Worm (Caenorhabditis elegans): Measurements from ENCODE around the gene srh-78.

srh-78 gene

DNA sequence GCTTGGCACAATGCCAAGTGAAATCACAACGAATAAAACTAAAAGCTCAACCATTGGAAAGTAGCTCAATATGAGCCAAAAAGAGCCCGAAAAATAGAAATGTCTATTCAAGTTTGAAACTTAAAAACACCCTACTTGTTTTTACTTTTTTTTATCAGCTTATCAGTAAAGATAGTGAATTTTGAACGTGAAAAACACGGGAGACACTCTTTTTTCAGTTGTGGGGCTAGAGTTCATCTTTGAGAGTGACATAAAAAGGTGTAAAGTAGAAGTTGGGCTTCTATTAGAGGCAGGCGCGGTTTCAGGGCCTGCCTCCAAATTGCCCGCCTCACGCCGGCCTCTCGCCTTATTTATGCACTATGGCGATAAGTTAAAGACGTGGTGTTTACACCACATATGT, 34.7 kb downstream of the srh-78 start, which contains the start of gene oac-39:
oac-39 (minus strand) TSS at position 101 of the 400 bp plus-strand sequence.
- TF ChIP-seq tra-4 (tag; optimal IDR thresholded peaks at IDR 0.05) (no peak), pes-1 (GFP tag; IDR thresholded peaks at IDR 0.05) (no peak), hmg-4 (GFP tag; optimal IDR thresholded peaks at IDR 0.05) (no peak), flt-1 (GFP tag; IDR thresholded peaks at IDR 0.05) (no peak), B0310.2 (tag; optimal IDR thresholded peaks at IDR 0.05) (no peak), hmbx-1 (tag; optimal IDR thresholded peaks at IDR 0.05) (no peak), scrt-1 (GFP tag; IDR thresholded peaks at IDR 0.05) (no peak), sea-1 (GFP tag; conservative IDR thresholded peaks at IDR 0.05) (no peak), ceh-36 (tag; optimal IDR thresholded peaks at IDR 0.05) (no peak), F13C5.2 (tag; optimal IDR thresholded peaks at IDR 0.05) (no peak), hnd-1 (tag; optimal IDR thresholded peaks at IDR 0.05) (no peak), tbx-37 (GFP tag; conservative IDR thresholded peaks at IDR 0.05) (no peak), tbx-11 (GFP tag; IDR thresholded peaks at IDR 0.05) (no peak), ets-7 (tag; optimal IDR thresholded peaks at IDR 0.05) (no peak), ama-1 (optimal IDR thresholded peaks at IDR 0.05) (no peak)

DNA sequence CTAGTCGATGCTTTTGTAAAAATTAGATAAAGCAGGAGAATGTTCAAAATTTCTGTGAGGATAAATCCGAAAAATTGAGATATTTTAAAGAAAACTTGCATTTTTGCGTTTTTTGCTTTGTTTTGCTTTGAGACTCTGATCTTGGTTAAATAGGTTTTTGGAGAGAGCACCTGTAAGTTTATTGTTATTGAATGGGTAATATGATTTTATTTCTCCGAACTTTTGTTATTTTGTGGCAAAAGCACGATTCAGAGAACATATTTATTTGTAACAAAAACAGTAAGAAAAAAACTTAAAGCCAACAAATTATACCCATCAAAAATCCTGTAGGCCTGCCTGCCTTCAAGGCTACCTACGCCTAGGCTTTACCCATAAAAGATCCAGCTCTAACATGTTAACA, 37.6 kb downstream of the srh-78 start, which contains the start of gene str-121:
str-121 (minus strand) TSS at position 101 of the 400 bp plus-strand sequence.
- TF ChIP-seq tbx-37 (GFP tag; conservative IDR thresholded peaks at IDR 0.05) (no peak), pes-1 (GFP tag; IDR thresholded peaks at IDR 0.05) (no peak), F13C5.2 (tag; optimal IDR thresholded peaks at IDR 0.05) (no peak), tbx-11 (GFP tag; IDR thresholded peaks at IDR 0.05) (no peak), ceh-36 (tag; optimal IDR thresholded peaks at IDR 0.05) (no peak), hnd-1 (tag; optimal IDR thresholded peaks at IDR 0.05) (no peak), ets-7 (tag; optimal IDR thresholded peaks at IDR 0.05) (no peak), aly-1 (tag; optimal IDR thresholded peaks at IDR 0.05) (no peak), hmbx-1 (tag; optimal IDR thresholded peaks at IDR 0.05) (no peak), tra-4 (tag; optimal IDR thresholded peaks at IDR 0.05) (no peak), hmg-4 (GFP tag; optimal IDR thresholded peaks at IDR 0.05) (no peak), flt-1 (GFP tag; IDR thresholded peaks at IDR 0.05) (no peak), scrt-1 (GFP tag; IDR thresholded peaks at IDR 0.05) (no peak), ama-1 (optimal IDR thresholded peaks at IDR 0.05) (no peak), sea-1 (GFP tag; conservative IDR thresholded peaks at IDR 0.05) (no peak), ceh-13 (GFP tag; optimal IDR thresholded peaks at IDR 0.05) (no peak), B0310.2 (tag; optimal IDR thresholded peaks at IDR 0.05) (no peak)

DNA sequence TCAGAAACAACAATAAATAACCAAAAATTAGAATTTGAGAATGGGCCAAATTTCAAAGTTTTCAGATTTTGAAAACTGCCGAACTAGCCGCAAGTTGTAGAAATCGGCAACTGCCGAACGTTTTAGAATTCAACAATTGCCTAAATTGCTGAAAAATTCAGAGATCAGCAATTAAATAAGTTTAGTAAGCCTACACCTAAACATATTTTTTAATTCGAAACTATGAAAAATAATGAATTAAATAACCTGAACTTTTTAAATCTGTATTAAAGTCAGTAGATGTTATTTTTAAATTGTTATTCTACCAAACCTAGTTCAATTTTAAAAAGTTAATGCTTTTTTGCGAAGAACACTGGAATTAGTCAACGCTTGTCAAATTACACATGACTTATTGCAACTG, 41.8 kb downstream of the srh-78 start, which contains the start of gene nhr-204:
nhr-204 (minus strand) TSS at position 101 of the 400 bp plus-strand sequence.
- no peak for TF ChIP-seq ets-7 (tag; optimal IDR thresholded peaks at IDR 0.05)
- TF ChIP-seq sea-1 (GFP tag; conservative IDR thresholded peaks at IDR 0.05): no peak
- no peak for TF ChIP-seq ama-1 (optimal IDR thresholded peaks at IDR 0.05)
- TF ChIP-seq F13C5.2 (tag; optimal IDR thresholded peaks at IDR 0.05): no peak
- no peak for TF ChIP-seq hmbx-1 (tag; optimal IDR thresholded peaks at IDR 0.05)

DNA sequence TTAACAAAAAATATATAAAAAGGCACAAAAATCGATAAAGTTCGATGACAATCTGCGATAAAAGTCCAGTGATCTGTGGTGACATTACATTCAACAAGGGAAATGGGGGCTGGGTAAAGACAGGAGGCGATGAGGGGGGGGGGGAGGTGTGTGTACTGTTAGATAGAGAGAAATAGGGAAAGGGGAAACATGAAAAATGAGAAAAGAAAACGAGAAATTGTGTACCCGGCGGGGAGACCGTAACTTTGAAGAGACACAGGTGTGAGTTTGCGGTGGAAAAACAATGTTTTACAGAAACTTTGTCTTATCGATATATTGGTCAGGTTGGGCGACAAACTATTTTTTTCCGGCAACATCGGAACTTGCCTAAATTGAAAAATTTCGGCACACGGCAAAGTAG, 43.4 kb downstream of the srh-78 start:
- TF ChIP-seq scrt-1 (GFP tag; IDR thresholded peaks at IDR 0.05): no peak
- TF ChIP-seq tbx-11 (GFP tag; IDR thresholded peaks at IDR 0.05): 0 out of 2 replicates have a peak, but pooled peaks have one; percentile 28

DNA sequence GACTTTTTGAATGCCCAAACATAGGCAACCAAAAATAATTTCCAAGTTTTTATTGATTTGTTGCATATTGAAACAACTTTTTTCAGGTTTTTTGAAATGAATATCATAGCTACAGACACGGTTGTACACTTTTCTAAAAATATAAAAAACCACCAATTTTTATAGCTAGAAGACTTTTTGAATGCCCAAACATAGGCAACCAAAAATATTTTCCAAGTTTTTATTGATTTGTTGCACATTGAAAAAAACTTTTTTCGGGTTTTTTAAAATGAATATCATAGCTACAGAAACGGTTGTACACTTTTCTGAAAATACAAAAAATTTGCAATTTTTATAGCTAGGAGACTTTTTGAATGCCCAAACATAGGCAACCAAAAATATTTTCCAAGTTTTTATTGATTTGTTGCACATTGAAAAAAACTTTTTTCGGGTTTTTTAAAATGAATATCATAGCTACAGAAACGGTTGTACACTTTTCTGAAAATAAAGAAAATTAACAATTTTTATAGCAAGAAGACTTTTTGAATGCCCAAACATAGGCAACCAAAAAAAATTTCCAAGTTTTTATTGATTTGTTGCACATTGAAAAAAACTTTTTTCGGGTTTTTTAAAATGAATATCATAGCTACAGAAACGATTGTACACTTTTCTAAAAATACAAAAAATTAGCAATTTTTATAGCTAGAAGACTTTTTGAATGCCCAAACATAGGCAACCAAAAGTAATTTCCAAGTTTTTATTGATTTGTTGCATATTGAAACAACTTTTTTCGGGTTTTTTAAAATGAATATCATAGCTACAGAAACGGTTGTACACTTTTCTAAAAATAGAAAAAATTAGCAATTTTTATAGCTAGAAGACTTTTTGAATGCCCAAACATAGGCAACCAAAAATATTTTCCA, 48.4 kb downstream of the srh-78 start:
- TF ChIP-seq hnd-1 (tag; optimal IDR thresholded peaks at IDR 0.05) (peak; percentile 24), tra-4 (tag; optimal IDR thresholded peaks at IDR 0.05) (peak; percentile 28)

DNA sequence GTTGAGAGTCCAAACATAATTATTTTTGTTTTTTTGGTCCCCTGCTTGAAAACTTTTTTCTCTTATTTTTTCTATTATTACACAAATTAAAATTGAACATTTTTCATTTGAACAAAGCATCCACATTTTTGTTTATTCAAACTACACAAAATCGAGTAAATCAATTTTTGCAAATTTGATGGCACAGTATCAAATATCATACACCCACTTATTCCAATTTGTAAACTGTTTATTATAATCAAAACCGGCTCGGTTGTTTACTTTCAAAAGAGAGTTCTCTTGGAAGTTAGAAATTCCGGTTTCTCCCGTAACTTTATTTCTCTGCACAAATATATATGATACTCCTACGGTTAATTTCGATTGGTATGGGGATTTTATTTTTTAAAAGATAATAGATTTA, 51.1 kb downstream of the srh-78 start, which contains the start of gene lgc-26:
lgc-26 (plus strand) TSS at position 301 of the 400 bp plus-strand sequence.
- TF ChIP-seq flt-1 (GFP tag; IDR thresholded peaks at IDR 0.05) (no peak), scrt-1 (GFP tag; IDR thresholded peaks at IDR 0.05) (no peak), aly-1 (tag; optimal IDR thresholded peaks at IDR 0.05) (no peak), pes-1 (GFP tag; IDR thresholded peaks at IDR 0.05) (no peak), ceh-36 (tag; optimal IDR thresholded peaks at IDR 0.05) (no peak), ets-7 (tag; optimal IDR thresholded peaks at IDR 0.05) (no peak), tra-4 (tag; optimal IDR thresholded peaks at IDR 0.05) (no peak), tbx-11 (GFP tag; IDR thresholded peaks at IDR 0.05) (no peak), ama-1 (optimal IDR thresholded peaks at IDR 0.05) (no peak), F13C5.2 (tag; optimal IDR thresholded peaks at IDR 0.05) (no peak), sea-1 (GFP tag; conservative IDR thresholded peaks at IDR 0.05) (no peak), hnd-1 (tag; optimal IDR thresholded peaks at IDR 0.05) (no peak), tbx-37 (GFP tag; conservative IDR thresholded peaks at IDR 0.05) (no peak), hmbx-1 (tag; optimal IDR thresholded peaks at IDR 0.05) (no peak), B0310.2 (tag; optimal IDR thresholded peaks at IDR 0.05) (no peak), hmg-4 (GFP tag; optimal IDR thresholded peaks at IDR 0.05) (no peak), ceh-13 (GFP tag; optimal IDR thresholded peaks at IDR 0.05) (no peak)

Measured in whole organism, early embryonic.